Fruit fly (Drosophila melanogaster): Measurements from ENCODE around the gene Hex-t1.

Hex-t1 gene

dm6 chr3R:26442609-26443180 is 6.2 kb upstream of the Hex-t1 start (continued):
- TF ChIP-seq CG13894 (tag; optimal IDR thresholded peaks at IDR 0.05): no peak
- TF ChIP-seq Kr (GFP tag; optimal IDR thresholded peaks at IDR 0.05): no peak
- TF ChIP-seq CG9932 (GFP tag; IDR thresholded peaks at IDR 0.05): peak; percentile 45; the same call in 1 of the 2 replicates
- no peak for TF ChIP-seq Gsc (GFP tag; IDR thresholded peaks at IDR 0.05)
- no peak for TF ChIP-seq CG9727 (GFP tag; optimal IDR thresholded peaks at IDR 0.05)
- 0 out of 4 replicates have a peak, but pooled peaks have one; percentile 14 for TF ChIP-seq chinmo (GFP tag; IDR thresholded peaks at IDR 0.05; ENCODE audit: partially characterized antibody)
- no peak for TF ChIP-seq sc (optimal IDR thresholded peaks at IDR 0.05)
- TF ChIP-seq sc (GFP tag; optimal IDR thresholded peaks at IDR 0.05): no peak
- TF ChIP-seq CG14014 (GFP tag; IDR thresholded peaks at IDR 0.05): no peak
- no peak for TF ChIP-seq CG6765 (GFP tag; optimal IDR thresholded peaks at IDR 0.05)
- TF ChIP-seq crp (GFP tag; optimal IDR thresholded peaks at IDR 0.05): no peak
- TF ChIP-seq CG6175 (GFP tag; IDR thresholded peaks at IDR 0.05): 0 out of 3 replicates have a peak, but pooled peaks have one; percentile 26
- no peak for TF ChIP-seq zen (tag; optimal IDR thresholded peaks at IDR 0.05)
- no peak for TF ChIP-seq CG10274 (GFP tag; optimal IDR thresholded peaks at IDR 0.05)
- no peak for TF ChIP-seq Hr78 (GFP tag; optimal IDR thresholded peaks at IDR 0.05)
- TF ChIP-seq CG4617 (GFP tag; optimal IDR thresholded peaks at IDR 0.05; ENCODE audit: borderline replicate concordance): no peak
- TF ChIP-seq gt (GFP tag; IDR thresholded peaks at IDR 0.05): no peak
- TF ChIP-seq jumu (GFP tag; optimal IDR thresholded peaks at IDR 0.05): no peak
- peak; percentile 37; the same call in 1 of the 2 replicates for TF ChIP-seq slbo (GFP tag; IDR thresholded peaks at IDR 0.05)
- TF ChIP-seq pfk (GFP tag; optimal IDR thresholded peaks at IDR 0.05): no peak
- no peak for TF ChIP-seq CG14050 (GFP tag; IDR thresholded peaks at IDR 0.05)
- peak; percentile 21 for TF ChIP-seq lab (GFP tag; optimal IDR thresholded peaks at IDR 0.05)
- TF ChIP-seq tio (GFP tag; optimal IDR thresholded peaks at IDR 0.05): no peak
- TF ChIP-seq Mrtf (GFP tag; IDR thresholded peaks at IDR 0.05): no peak
- no peak for TF ChIP-seq pum (GFP tag; optimal IDR thresholded peaks at IDR 0.05)
- TF ChIP-seq CG7372 (GFP tag; IDR thresholded peaks at IDR 0.05): peak; percentile 65
- no peak for TF ChIP-seq CG2202 (tag; optimal IDR thresholded peaks at IDR 0.05)
- TF ChIP-seq sd (tag; optimal IDR thresholded peaks at IDR 0.05): peak; percentile 1
- no peak for TF ChIP-seq lbe (GFP tag; optimal IDR thresholded peaks at IDR 0.05)
- no peak for TF ChIP-seq gfzf (GFP tag; optimal IDR thresholded peaks at IDR 0.05)
- TF ChIP-seq row (GFP tag; IDR thresholded peaks at IDR 0.05): no peak
- TF ChIP-seq so (GFP tag; IDR thresholded peaks at IDR 0.05): peak; percentile 29; the same call in 2 of the 3 replicates
- no peak for TF ChIP-seq cad (GFP tag; optimal IDR thresholded peaks at IDR 0.05)
- no peak for TF ChIP-seq slou (GFP tag; optimal IDR thresholded peaks at IDR 0.05)
- TF ChIP-seq CG4820 (GFP tag; optimal IDR thresholded peaks at IDR 0.05): no peak
- no peak for TF ChIP-seq CG42726 (GFP tag; IDR thresholded peaks at IDR 0.05; ENCODE audit: partially characterized antibody)
- TF ChIP-seq Fer3 (tag; optimal IDR thresholded peaks at IDR 0.05): no peak
- TF ChIP-seq Opbp (GFP tag; IDR thresholded peaks at IDR 0.05; ENCODE audit: partially characterized antibody): no peak
- no peak for TF ChIP-seq Dp (GFP tag; optimal IDR thresholded peaks at IDR 0.05)
- no peak for TF ChIP-seq slp2 (GFP tag; optimal IDR thresholded peaks at IDR 0.05)
- TF ChIP-seq Rfx (GFP tag; IDR thresholded peaks at IDR 0.05): peak; percentile 35; the same call in 1 of the 2 replicates
- TF ChIP-seq CG16863 (GFP tag; optimal IDR thresholded peaks at IDR 0.05): no peak
- TF ChIP-seq CG3838 (GFP tag; optimal IDR thresholded peaks at IDR 0.05): no peak
- no peak for TF ChIP-seq Vsx1 (GFP tag; optimal IDR thresholded peaks at IDR 0.05)
- TF ChIP-seq CG32532 (GFP tag; IDR thresholded peaks at IDR 0.05): no peak; the same call in 1 of the 2 replicates
- no peak for TF ChIP-seq Lhr (GFP tag; optimal IDR thresholded peaks at IDR 0.05)
- TF ChIP-seq gcm (GFP tag; optimal IDR thresholded peaks at IDR 0.05): no peak
- no peak for TF ChIP-seq Awh (GFP tag; IDR thresholded peaks at IDR 0.05)
- TF ChIP-seq cg (GFP tag; optimal IDR thresholded peaks at IDR 0.05): peak; percentile 23
- no peak for TF ChIP-seq da (GFP tag; optimal IDR thresholded peaks at IDR 0.05)

All from whole organism, embryonic.